Fruit fly (Drosophila melanogaster): Measurements from ENCODE around the gene Nepl9.
A peak's percentile ranks its signal among the peaks of the same experiment; 100 is the strongest.

Nepl9 gene

dm6 chr2L:16808752-16809151 is 28.3 kb downstream of the Nepl9 start:
- TF ChIP-seq Dfd (GFP tag; optimal IDR thresholded peaks at IDR 0.05) (peak; percentile 93), HLH106 (tag; optimal IDR thresholded peaks at IDR 0.05) (no peak)

dm6 chr2L:16804376-16804934 is 32.6 kb downstream of the Nepl9 start, which contains the start of gene CG13272:
CG13272 (plus strand) TSS chr2L:16804884.
- TF ChIP-seq usp (GFP tag; optimal IDR thresholded peaks at IDR 0.05) (no peak), foxo (GFP tag; optimal IDR thresholded peaks at IDR 0.05) (no peak), CG9705 (GFP tag; optimal IDR thresholded peaks at IDR 0.05) (no peak), N (GFP tag; optimal IDR thresholded peaks at IDR 0.05) (no peak), sv (GFP tag; optimal IDR thresholded peaks at IDR 0.05) (no peak), Hr78 (GFP tag; optimal IDR thresholded peaks at IDR 0.05) (no peak), woc (GFP tag; optimal IDR thresholded peaks at IDR 0.05) (no peak), GATAd (GFP tag; optimal IDR thresholded peaks at IDR 0.05) (no peak)

- no peak for TF ChIP-seq fru (GFP tag; optimal IDR thresholded peaks at IDR 0.05)
- no peak for TF ChIP-seq N (GFP tag; optimal IDR thresholded peaks at IDR 0.05)
- TF ChIP-seq pan (optimal IDR thresholded peaks at IDR 0.05): no peak
- no peak for TF ChIP-seq ey (GFP tag; optimal IDR thresholded peaks at IDR 0.05)
- TF ChIP-seq Vsx2 (GFP tag; optimal IDR thresholded peaks at IDR 0.05; ENCODE audit: partially characterized antibody): no peak
- no peak for TF ChIP-seq Dfd (GFP tag; optimal IDR thresholded peaks at IDR 0.05)
- TF ChIP-seq dl (GFP tag; optimal IDR thresholded peaks at IDR 0.05; ENCODE audit: insufficient read depth in 1 of 2, partially characterized antibody in 2 of 2): no peak
- no peak for TF ChIP-seq dmrt93B (GFP tag; optimal IDR thresholded peaks at IDR 0.05)
- TF ChIP-seq Dif (GFP tag; optimal IDR thresholded peaks at IDR 0.05; ENCODE audit: partially characterized antibody): no peak
- TF ChIP-seq br (GFP tag; optimal IDR thresholded peaks at IDR 0.05): no peak
- TF ChIP-seq Abd-B (GFP tag; optimal IDR thresholded peaks at IDR 0.05): no peak
- no peak for TF ChIP-seq dsf (GFP tag; optimal IDR thresholded peaks at IDR 0.05; ENCODE audit: borderline replicate concordance)
- no peak for TF ChIP-seq psq (GFP tag; optimal IDR thresholded peaks at IDR 0.05)
- TF ChIP-seq rgr (GFP tag; optimal IDR thresholded peaks at IDR 0.05): no peak
- no peak for TF ChIP-seq Sp1 (GFP tag; optimal IDR thresholded peaks at IDR 0.05)
These were observed 33.4 kb downstream of the Nepl9 start for dm6 chr2L:16803638-16804037.

- TF ChIP-seq Myc (optimal IDR thresholded peaks at IDR 0.05) (peak; percentile 62), ey (GFP tag; optimal IDR thresholded peaks at IDR 0.05) (no peak)
These were observed 35.4 kb downstream of the Nepl9 start for dm6 chr2L:16801578-16802152.

dm6 chr2L:16799496-16799895 is 37.6 kb downstream of the Nepl9 start:
- TF ChIP-seq Jra (GFP tag; optimal IDR thresholded peaks at IDR 0.05): no peak
- TF ChIP-seq Hr78 (GFP tag; optimal IDR thresholded peaks at IDR 0.05): no peak
- TF ChIP-seq Dif (GFP tag; optimal IDR thresholded peaks at IDR 0.05; ENCODE audit: partially characterized antibody): no peak
- TF ChIP-seq OdsH (GFP tag; optimal IDR thresholded peaks at IDR 0.05): no peak
- TF ChIP-seq jim (GFP tag; optimal IDR thresholded peaks at IDR 0.05): no peak
- TF ChIP-seq Abd-B (GFP tag; optimal IDR thresholded peaks at IDR 0.05): no peak
- no peak for TF ChIP-seq br (GFP tag; optimal IDR thresholded peaks at IDR 0.05)
- no peak for TF ChIP-seq Rel (GFP tag; optimal IDR thresholded peaks at IDR 0.05)
- no peak for TF ChIP-seq Rel (tag; optimal IDR thresholded peaks at IDR 0.05)
- no peak for TF ChIP-seq Dfd (GFP tag; optimal IDR thresholded peaks at IDR 0.05)
- TF ChIP-seq sv (GFP tag; optimal IDR thresholded peaks at IDR 0.05): no peak
- no peak for TF ChIP-seq ey (GFP tag; optimal IDR thresholded peaks at IDR 0.05)
- no peak for TF ChIP-seq N (GFP tag; optimal IDR thresholded peaks at IDR 0.05)
- no peak for TF ChIP-seq usp (GFP tag; optimal IDR thresholded peaks at IDR 0.05)

- no peak for TF ChIP-seq dsf (GFP tag; optimal IDR thresholded peaks at IDR 0.05; ENCODE audit: borderline replicate concordance)
- TF ChIP-seq HLH106 (tag; optimal IDR thresholded peaks at IDR 0.05): no peak
- no peak for TF ChIP-seq Dif (GFP tag; optimal IDR thresholded peaks at IDR 0.05; ENCODE audit: partially characterized antibody)
- no peak for TF ChIP-seq CG9705 (GFP tag; optimal IDR thresholded peaks at IDR 0.05)
- TF ChIP-seq ey (GFP tag; optimal IDR thresholded peaks at IDR 0.05): no peak
- no peak for TF ChIP-seq Hr83 (GFP tag; optimal IDR thresholded peaks at IDR 0.05; ENCODE audit: poor library complexity, severe bottlenecking)
- TF ChIP-seq Hnf4 (GFP tag; optimal IDR thresholded peaks at IDR 0.05): no peak
- no peak for TF ChIP-seq dl (GFP tag; optimal IDR thresholded peaks at IDR 0.05; ENCODE audit: insufficient read depth in 1 of 2, partially characterized antibody in 2 of 2)
- TF ChIP-seq sv (GFP tag; optimal IDR thresholded peaks at IDR 0.05): no peak
- no peak for TF ChIP-seq GATAd (GFP tag; optimal IDR thresholded peaks at IDR 0.05)
- TF ChIP-seq Sp1 (GFP tag; optimal IDR thresholded peaks at IDR 0.05): no peak
- TF ChIP-seq Mio (GFP tag; optimal IDR thresholded peaks at IDR 0.05): no peak
- no peak for TF ChIP-seq h (GFP tag; optimal IDR thresholded peaks at IDR 0.05)
- TF ChIP-seq Rel (GFP tag; optimal IDR thresholded peaks at IDR 0.05): no peak
- no peak for TF ChIP-seq Rel (tag; optimal IDR thresholded peaks at IDR 0.05)
- no peak for TF ChIP-seq CrebA (GFP tag; optimal IDR thresholded peaks at IDR 0.05; ENCODE audit: borderline replicate concordance)
These were observed 38.4 kb downstream of the Nepl9 start, which contains the start of gene Ugt37D1 for dm6 chr2L:16798705-16799104. Ugt37D1 (plus strand) TSS chr2L:16799025.

All from whole organism, wandering third instar larva.